Worm (Caenorhabditis elegans) whole organism, L4/young adult: ENCODE data around the gene che-7.

ENCODE experiments used
- W03F9.2 ChIP-seq: fragments of 150-350 bp; optimal IDR thresholded peaks from 2 replicates; lab custom pipeline; 2014; ENCODE audit warnings: missing biosample characterization, missing genetic modification characterization
- dao-5 ChIP-seq: sonication (generic microtip); optimal IDR thresholded peaks from 2 replicates; lab custom pipeline; 2016; ENCODE audit warnings: missing genotype, missing genetic modification characterization, moderate library complexity, missing compliant biosample characterization
- him-1 ChIP-seq: sonication (generic microtip); optimal IDR thresholded peaks from 2 replicates; lab custom pipeline; 2016; ENCODE audit warnings: missing genotype, missing genetic modification reagents, missing genetic modification characterization, missing compliant biosample characterization

che-7 gene

DNA sequence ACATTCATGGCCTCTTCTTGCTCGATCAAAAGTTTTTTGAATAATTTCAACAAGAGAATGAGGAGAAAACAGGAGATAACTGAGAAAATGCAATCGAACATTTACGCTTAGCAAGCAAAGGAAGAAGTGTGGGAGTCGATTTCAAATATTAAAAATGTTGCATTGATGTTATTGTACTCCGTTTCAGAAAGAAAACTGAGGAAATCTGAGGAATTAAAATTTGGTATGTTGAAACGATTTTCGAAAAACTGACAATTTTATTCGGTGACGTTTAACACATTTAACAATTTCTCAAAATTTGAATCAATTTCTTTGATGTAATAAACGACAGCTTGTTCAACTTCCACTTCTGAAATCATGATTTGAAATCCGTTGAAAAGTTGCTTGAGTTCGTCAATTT lies 14.5 kb downstream of the che-7 start, which contains the start of gene F26D11.13:
Gene F26D11.13, minus strand, starts transcription at position 101 of the 400 bp plus-strand sequence.
- TF ChIP-seq W03F9.2 (no peak), dao-5 (tag; lab: Kevin White, UChicago) (no peak), him-1 (tag; lab: Kevin White, UChicago) (no peak)

DNA sequence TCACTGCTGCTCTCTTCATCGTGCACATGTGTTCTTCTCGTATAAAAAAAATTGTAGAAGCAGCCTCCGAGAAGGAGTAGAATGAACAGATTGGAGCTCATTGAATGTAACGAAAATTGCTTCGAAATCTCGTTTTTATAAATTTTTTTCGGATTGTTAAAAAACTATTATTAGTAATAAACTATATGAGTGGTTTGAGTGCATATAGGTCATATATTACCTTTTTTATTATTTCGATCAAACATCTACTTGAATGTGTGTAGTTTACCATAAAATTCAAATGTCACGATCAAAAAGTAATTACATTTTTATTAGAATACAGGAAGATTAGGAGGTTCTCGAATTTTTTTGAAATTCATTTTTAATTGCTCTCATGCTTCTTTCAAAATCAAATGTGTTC lies 16.2 kb downstream of the che-7 start, which contains the start of gene clec-216:
Gene clec-216, minus strand, starts transcription at position 101 of the 400 bp plus-strand sequence.
- TF ChIP-seq W03F9.2 (no peak), dao-5 (tag; lab: Kevin White, UChicago) (no peak), him-1 (tag; lab: Kevin White, UChicago) (no peak)

DNA sequence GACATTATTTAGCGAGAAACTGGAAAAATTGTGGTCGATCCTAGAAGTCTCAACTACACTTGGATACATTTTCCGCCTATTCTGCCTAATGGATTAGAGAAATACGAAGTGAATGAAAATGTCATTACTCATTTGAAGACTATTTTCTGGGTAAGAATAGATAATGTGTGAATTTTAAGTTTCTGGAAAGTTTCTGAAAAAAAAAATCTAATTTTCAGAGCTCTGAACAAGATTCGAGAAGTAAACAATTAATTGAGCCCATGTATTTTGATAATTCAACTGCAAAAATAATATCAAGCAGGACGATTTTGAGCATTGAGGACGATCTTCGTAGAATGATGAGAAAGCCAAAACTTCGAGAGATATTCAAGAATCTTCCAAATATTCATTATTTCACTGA lies 22.8 kb downstream of the che-7 start:
- TF ChIP-seq dao-5 (tag; lab: Kevin White, UChicago) (no peak), W03F9.2 (no peak), him-1 (tag; lab: Kevin White, UChicago) (no peak)

DNA sequence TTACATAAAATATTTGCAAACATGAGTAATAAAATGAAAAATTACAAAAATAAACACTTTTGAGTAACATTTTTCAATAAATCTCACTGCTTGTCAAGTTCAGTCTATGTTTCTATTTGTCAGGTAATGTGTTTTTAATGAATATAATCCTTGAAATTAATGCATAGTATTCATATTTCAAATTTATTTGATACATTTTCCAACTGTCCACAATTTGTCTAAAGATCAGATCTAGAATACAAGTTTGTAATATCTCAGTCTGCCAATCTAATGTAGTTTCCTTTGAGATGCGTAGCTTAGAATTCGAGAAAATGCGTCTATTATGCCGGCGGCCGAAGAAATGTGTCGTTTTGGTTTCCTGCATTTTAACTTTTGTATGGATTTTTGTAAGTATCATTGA lies 25.4 kb downstream of the che-7 start, which contains the start of gene Y97E10B.1:
Gene Y97E10B.1, plus strand, starts transcription at position 301 of the 400 bp plus-strand sequence.
- no peak for TF ChIP-seq W03F9.2
- no peak for TF ChIP-seq dao-5 (tag; lab: Kevin White, UChicago)
- no peak for TF ChIP-seq him-1 (tag; lab: Kevin White, UChicago)

DNA sequence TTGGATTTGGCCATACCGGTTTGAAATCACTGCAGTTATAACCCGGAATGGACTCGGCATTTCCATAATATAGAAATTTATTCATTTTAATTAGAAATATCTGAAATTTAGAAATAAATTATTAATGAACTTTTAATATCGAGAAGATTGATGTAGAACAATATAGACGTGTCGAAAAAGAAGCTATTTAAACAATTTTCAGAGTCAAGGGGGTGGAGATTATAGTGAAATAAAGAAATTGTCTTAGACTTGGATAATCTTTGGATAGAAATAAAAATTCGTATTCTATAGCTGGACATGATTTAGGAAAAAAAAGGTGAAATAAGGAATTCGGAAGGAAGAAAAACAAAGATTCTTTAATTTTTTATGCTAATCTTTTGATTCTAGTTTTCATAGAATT lies 28.7 kb downstream of the che-7 start, which contains the start of gene srt-53:
Gene srt-53, minus strand, starts transcription at position 101 of the 400 bp plus-strand sequence.
- TF ChIP-seq W03F9.2 (no peak), him-1 (tag; lab: Kevin White, UChicago) (no peak), dao-5 (tag; lab: Kevin White, UChicago) (no peak)

DNA sequence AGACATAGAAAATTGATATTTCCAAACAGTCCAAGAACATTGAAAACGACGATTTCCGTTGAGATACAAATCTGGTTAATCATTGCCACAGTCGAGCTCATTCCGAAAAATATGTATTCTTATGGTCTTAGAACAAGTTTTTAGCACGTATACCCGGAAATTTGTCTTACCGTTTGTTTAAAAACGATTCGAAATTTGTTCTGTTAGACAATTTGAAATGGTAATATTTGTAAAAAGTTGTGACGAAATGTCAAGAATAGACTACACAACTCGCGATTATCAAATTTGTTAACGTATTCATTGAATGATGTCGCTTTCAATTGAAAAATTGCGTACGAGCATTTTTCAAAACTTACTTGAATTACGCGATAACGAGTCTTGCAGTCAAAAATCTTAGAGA lies 31.9 kb downstream of the che-7 start, which contains the start of gene srsx-3:
Gene srsx-3, minus strand, starts transcription at position 101 of the 400 bp plus-strand sequence.
- TF ChIP-seq him-1 (tag; lab: Kevin White, UChicago): no peak
- no peak for TF ChIP-seq dao-5 (tag; lab: Kevin White, UChicago)
- TF ChIP-seq W03F9.2: no peak

DNA sequence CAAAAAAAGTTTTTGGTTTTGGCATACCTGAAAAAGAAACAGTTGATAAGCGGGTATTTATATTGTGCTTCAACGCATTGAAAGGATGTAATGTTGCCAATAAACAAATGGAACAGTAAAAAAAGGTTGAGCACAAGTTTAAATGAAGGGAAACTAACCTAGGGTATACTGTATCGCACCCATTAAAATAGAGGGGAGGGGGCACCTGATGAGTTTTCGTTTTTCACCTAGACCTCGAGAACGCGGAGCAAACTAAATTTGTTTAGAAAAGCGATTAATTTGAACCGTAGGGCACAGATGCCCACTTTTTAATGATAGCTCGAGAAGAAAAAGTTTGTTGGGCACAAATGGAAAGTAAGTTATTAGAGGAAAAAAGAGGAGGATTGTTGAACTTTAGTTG lies 36.0 kb downstream of the che-7 start, which contains the start of gene ncx-10:
Gene ncx-10, minus strand, starts transcription at position 101 of the 400 bp plus-strand sequence.
- no peak for TF ChIP-seq him-1 (tag; lab: Kevin White, UChicago)
- TF ChIP-seq dao-5 (tag; lab: Kevin White, UChicago): no peak
- TF ChIP-seq W03F9.2: no peak

DNA sequence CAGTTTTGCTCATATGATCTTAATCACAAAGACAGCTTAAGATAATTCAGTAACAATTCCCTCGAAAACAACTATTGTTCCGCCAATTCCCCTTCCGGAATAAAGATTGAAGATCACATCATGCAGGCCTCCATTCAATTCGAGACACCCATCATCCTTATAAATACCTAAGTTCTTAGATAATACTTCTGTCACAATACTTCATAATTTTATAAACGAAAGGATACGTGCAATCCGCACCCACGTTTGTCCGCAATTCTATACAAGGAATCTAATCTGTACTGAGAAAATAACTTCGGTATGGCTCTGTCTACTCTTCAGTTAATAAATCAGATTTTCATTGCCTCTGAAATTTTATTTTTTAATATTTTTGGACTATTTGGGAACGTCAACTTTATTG lies 40.3 kb downstream of the che-7 start, which contains the start of gene srsx-5:
Gene srsx-5, plus strand, starts transcription at position 301 of the 400 bp plus-strand sequence.
- no peak for TF ChIP-seq him-1 (tag; lab: Kevin White, UChicago)
- TF ChIP-seq dao-5 (tag; lab: Kevin White, UChicago): no peak
- no peak for TF ChIP-seq W03F9.2

DNA sequence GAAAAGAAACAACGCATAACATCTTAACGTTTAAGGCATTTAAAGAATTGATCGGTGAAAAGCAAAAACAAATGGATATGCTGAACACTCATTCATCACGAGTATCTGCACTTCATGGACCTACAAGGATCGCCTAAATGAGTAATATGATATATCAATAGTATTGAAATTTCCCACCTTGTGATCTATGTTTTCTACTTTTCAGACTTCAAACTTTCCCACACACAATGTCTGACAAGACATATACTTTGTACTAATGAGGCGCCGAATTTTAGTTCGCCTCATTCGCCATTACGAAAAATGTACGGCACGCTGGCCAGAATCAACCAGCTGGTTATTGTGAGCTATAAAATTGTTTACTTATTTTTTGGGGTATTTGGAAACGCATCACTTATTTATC lies 42.2 kb downstream of the che-7 start, which contains the start of gene srsx-6:
Gene srsx-6, plus strand, starts transcription at position 301 of the 400 bp plus-strand sequence.
- no peak for TF ChIP-seq dao-5 (tag; lab: Kevin White, UChicago)
- no peak for TF ChIP-seq him-1 (tag; lab: Kevin White, UChicago)
- TF ChIP-seq W03F9.2: no peak

DNA sequence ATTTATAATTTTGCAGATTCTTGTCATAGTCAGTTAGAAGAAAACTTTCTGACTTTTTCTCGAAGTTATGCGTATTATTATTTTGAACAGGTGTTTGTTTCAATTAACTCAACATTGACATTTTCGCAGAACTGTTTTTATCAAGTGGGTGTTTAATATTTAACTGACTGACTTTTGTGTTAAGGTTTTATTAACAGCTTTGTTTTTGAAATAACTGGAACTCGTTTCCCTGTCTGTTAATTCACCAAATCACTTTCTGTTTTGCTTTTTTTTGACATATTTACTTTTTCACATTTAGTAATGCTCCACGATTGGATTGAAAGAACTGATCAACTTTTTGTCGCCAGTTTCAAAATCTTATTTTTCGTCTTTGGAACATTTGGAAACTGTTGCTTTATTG lies 43.5 kb downstream of the che-7 start, which contains the start of gene srsx-7:
Gene srsx-7, plus strand, starts transcription at position 301 of the 400 bp plus-strand sequence.
- TF ChIP-seq him-1 (tag; lab: Kevin White, UChicago): no peak
- no peak for TF ChIP-seq W03F9.2
- no peak for TF ChIP-seq dao-5 (tag; lab: Kevin White, UChicago)
